Fruit fly (Drosophila melanogaster): ENCODE data around the gene CG14695.

- TF ChIP-seq salr (GFP tag; optimal IDR thresholded peaks at IDR 0.05) (no peak), dac (GFP tag; optimal IDR thresholded peaks at IDR 0.05) (no peak), Hr39 (GFP tag; optimal IDR thresholded peaks at IDR 0.05) (no peak), CG16779 (tag; optimal IDR thresholded peaks at IDR 0.05) (no peak), fd85E (GFP tag; optimal IDR thresholded peaks at IDR 0.05) (no peak), Met (GFP tag; optimal IDR thresholded peaks at IDR 0.05) (no peak), achi (GFP tag; optimal IDR thresholded peaks at IDR 0.05) (no peak), CG6808 (GFP tag; optimal IDR thresholded peaks at IDR 0.05) (no peak), Sox15 (GFP tag; optimal IDR thresholded peaks at IDR 0.05) (no peak), Sox102F (GFP tag; optimal IDR thresholded peaks at IDR 0.05) (no peak)
Observed at dm6 chr3R:10884678-10885421, 5.7 kb upstream of the CG14695 start, which contains the start of gene CG14696.
